Worm (Caenorhabditis elegans) whole organism, L3 larva: ENCODE results near the gene F08D12.4.

Experiments
- R02D3.7 ChIP-seq: fragments of 150-350 bp; optimal IDR thresholded peaks from 2 replicates; lab custom pipeline; 2014; ENCODE audit warnings: missing biosample characterization, missing genetic modification characterization
- aly-2 ChIP-seq: fragments of 150-350 bp; optimal IDR thresholded peaks from 2 replicates; lab custom pipeline; 2014; ENCODE audit warnings: missing biosample characterization, missing genetic modification characterization
- ama-1 ChIP-seq: fragments of 150-350 bp; optimal IDR thresholded peaks from 2 replicates; lab custom pipeline; 2018
- ceh-16 ChIP-seq: sonication (generic microtip); optimal IDR thresholded peaks from 2 replicates; lab custom pipeline; 2017; ENCODE audit warnings: missing biosample characterization, missing genetic modification characterization
- ceh-28 ChIP-seq: fragments of 150-350 bp; optimal IDR thresholded peaks from 2 replicates; lab custom pipeline; 2014; ENCODE audit warnings: missing biosample characterization, missing genetic modification reagents, missing genetic modification characterization
- ceh-82 ChIP-seq: fragments of 150-350 bp; optimal IDR thresholded peaks from 2 replicates; lab custom pipeline; 2014; ENCODE audit warnings: missing biosample characterization, missing genetic modification characterization
- ceh-9 ChIP-seq: sonication (generic microtip); optimal IDR thresholded peaks from 2 replicates; lab custom pipeline; 2018; ENCODE audit warnings: missing biosample characterization, missing genetic modification characterization
- daf-12 ChIP-seq: fragments of 150-350 bp; optimal IDR thresholded peaks from 2 replicates; lab custom pipeline; 2014; ENCODE audit warnings: missing biosample characterization, missing genetic modification reagents, missing genetic modification characterization
- elt-2 ChIP-seq: sonication (generic microtip); optimal IDR thresholded peaks from 2 replicates; lab custom pipeline; 2016; ENCODE audit warnings: missing genetic modification reagents, mild to moderate bottlenecking, missing genetic modification characterization, missing compliant biosample characterization
- elt-3 ChIP-seq, 3 experiments: fragments of 150-350 bp in 1 of 3; sonication (generic microtip) in 2 of 3; optimal IDR thresholded peaks; 2 replicates in 2 of 3; 4 replicates in 1 of 3; lab custom pipeline; 2014 to 2017; ENCODE audit warnings: missing biosample characterization in 3 of 3, missing genetic modification characterization in 3 of 3
- eor-1 ChIP-seq, 2 experiments: fragments of 150-350 bp; optimal IDR thresholded peaks; 2 replicates each; lab custom pipeline; 2014 to 2018; ENCODE audit warnings: missing biosample characterization in 2 of 2, missing genetic modification characterization in 2 of 2
- fkh-10 ChIP-seq: sonication (generic microtip); optimal IDR thresholded peaks from 2 replicates; lab custom pipeline; 2017; ENCODE audit warnings: missing biosample characterization, missing genetic modification reagents, missing genetic modification characterization
- fkh-2 ChIP-seq: fragments of 150-350 bp; optimal IDR thresholded peaks from 2 replicates; lab custom pipeline; 2014; ENCODE audit warnings: missing biosample characterization, missing genetic modification reagents, missing genetic modification characterization
- fos-1 ChIP-seq: fragments of 150-350 bp; optimal IDR thresholded peaks from 2 replicates; lab custom pipeline; 2014; ENCODE audit warnings: missing biosample characterization, missing genetic modification characterization
- hmg-11 ChIP-seq: sonication (generic microtip); optimal IDR thresholded peaks from 2 replicates; lab custom pipeline; 2016; ENCODE audit warnings: missing genetic modification characterization, missing compliant biosample characterization
- jun-1 ChIP-seq: fragments of 150-350 bp; optimal IDR thresholded peaks from 2 replicates; lab custom pipeline; 2014; ENCODE audit warnings: missing biosample characterization, missing genetic modification reagents, missing genetic modification characterization
- lin-15B ChIP-seq: fragments of 150-350 bp; optimal IDR thresholded peaks from 2 replicates; lab custom pipeline; 2014; ENCODE audit warnings: missing biosample characterization, missing genetic modification characterization
- lsy-12 ChIP-seq: sonication (generic microtip); optimal IDR thresholded peaks from 2 replicates; lab custom pipeline; 2016; ENCODE audit warnings: mild to moderate bottlenecking, missing genetic modification characterization, missing compliant biosample characterization
- mdl-1 ChIP-seq: fragments of 150-350 bp; optimal IDR thresholded peaks from 2 replicates; lab custom pipeline; 2014; ENCODE audit warnings: missing biosample characterization, missing genetic modification characterization
- mml-1 ChIP-seq: fragments of 150-350 bp; sonication (generic microtip); optimal IDR thresholded peaks from 3 replicates; lab custom pipeline; 2014; ENCODE audit warnings: missing biosample characterization, missing genetic modification characterization
- nfya-1 ChIP-seq: sonication (generic microtip); optimal IDR thresholded peaks from 2 replicates; lab custom pipeline; 2017; ENCODE audit warnings: missing genetic modification characterization, mild to moderate bottlenecking, missing compliant biosample characterization, antibody characterized with exemption, moderate library complexity; ENCODE audit not compliant: insufficient read depth
- nhr-11 ChIP-seq: fragments of 150-350 bp; optimal IDR thresholded peaks from 2 replicates; lab custom pipeline; 2014; ENCODE audit warnings: missing biosample characterization, missing genetic modification characterization
- nhr-23 ChIP-seq: fragments of 150-350 bp; optimal IDR thresholded peaks from 2 replicates; lab custom pipeline; 2014; ENCODE audit warnings: missing biosample characterization, missing genetic modification reagents, missing genetic modification characterization
- nhr-43 ChIP-seq: sonication (generic microtip); optimal IDR thresholded peaks from 2 replicates; lab custom pipeline; 2016; ENCODE audit warnings: mild to moderate bottlenecking, missing genetic modification characterization, missing compliant biosample characterization; ENCODE audit not compliant: poor library complexity, severe bottlenecking
- nhr-67 ChIP-seq: fragments of 150-350 bp; optimal IDR thresholded peaks from 2 replicates; lab custom pipeline; 2014; ENCODE audit warnings: missing biosample characterization, missing genetic modification characterization
- nhr-77 ChIP-seq: fragments of 150-350 bp; optimal IDR thresholded peaks from 2 replicates; lab custom pipeline; 2014; ENCODE audit warnings: missing biosample characterization, missing genetic modification characterization
- pha-4 ChIP-seq: fragments of 150-350 bp; optimal IDR thresholded peaks from 2 replicates; lab custom pipeline; 2014; ENCODE audit warnings: missing biosample characterization, missing genetic modification reagents, missing genetic modification characterization
- pqm-1 ChIP-seq: fragments of 150-350 bp; optimal IDR thresholded peaks from 2 replicates; lab custom pipeline; 2017; ENCODE audit warnings: missing biosample characterization, missing genetic modification characterization, inconsistent platforms
- sea-2 ChIP-seq: fragments of 150-350 bp; sonication (generic microtip); optimal IDR thresholded peaks from 4 replicates; lab custom pipeline; 2014; ENCODE audit warnings: missing biosample characterization, missing genetic modification reagents, missing genetic modification characterization
- skn-1 ChIP-seq: fragments of 150-350 bp; optimal IDR thresholded peaks from 2 replicates; lab custom pipeline; 2014; ENCODE audit warnings: missing biosample characterization, missing genetic modification characterization
- tbx-2 ChIP-seq: sonication (generic microtip); optimal IDR thresholded peaks from 2 replicates; lab custom pipeline; 2016; ENCODE audit warnings: mild to moderate bottlenecking, missing genetic modification characterization, missing compliant biosample characterization
- unc-39 ChIP-seq: sonication (generic microtip); optimal IDR thresholded peaks from 4 replicates; lab custom pipeline; 2017; ENCODE audit warnings: missing biosample characterization, missing genetic modification characterization
- unc-62 ChIP-seq: fragments of 150-350 bp; sonication (generic microtip); optimal IDR thresholded peaks from 4 replicates; lab custom pipeline; 2014; ENCODE audit warnings: missing biosample characterization, missing genetic modification reagents, missing genetic modification characterization
- ztf-4 ChIP-seq: fragments of 150-350 bp; optimal IDR thresholded peaks from 2 replicates; lab custom pipeline; 2014; ENCODE audit warnings: missing biosample characterization, missing genetic modification characterization

Gene F08D12.4

ce11 chrII:2815017-2815416 lies 37.1 kb downstream of the F08D12.4 start:
- TF ChIP-seq R02D3.7 = no peak
- TF ChIP-seq elt-3 (tag; optimal IDR thresholded peaks at IDR 0.05; lab: Kevin White, UChicago) = no peak
- no peak for TF ChIP-seq ama-1
- TF ChIP-seq mml-1 (tag; lab: Kevin White, UChicago) = no peak
- no peak for TF ChIP-seq unc-39 (tag; lab: Kevin White, UChicago)
- TF ChIP-seq nhr-23 (tag; lab: Kevin White, UChicago) = no peak
- no peak for TF ChIP-seq ceh-82 (tag; lab: Kevin White, UChicago)
- no peak for TF ChIP-seq ceh-16 (tag; lab: Kevin White, UChicago)
- no peak for TF ChIP-seq pha-4 (tag; lab: Kevin White, UChicago)
- no peak for TF ChIP-seq daf-12
- no peak for TF ChIP-seq jun-1

DNA sequence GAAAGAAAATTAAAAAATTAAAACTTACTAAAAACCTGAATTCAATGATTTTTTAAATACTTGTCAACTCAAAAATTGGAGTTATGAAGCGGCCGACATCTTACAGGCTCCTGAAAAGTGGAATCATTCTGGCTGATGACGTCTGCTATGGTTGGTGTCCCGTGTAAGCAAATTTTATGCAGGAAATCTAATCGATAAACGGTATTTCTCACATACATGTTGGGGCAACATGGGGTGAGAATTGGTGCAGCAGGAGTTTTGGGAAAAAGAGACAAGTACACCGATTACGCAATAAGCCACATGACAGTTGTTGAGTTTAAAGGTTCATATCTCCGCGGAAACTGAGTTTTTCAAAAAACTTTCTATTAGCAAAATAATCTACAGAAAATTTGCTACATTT lies 37.5 kb downstream of the F08D12.4 start, which contains the start of gene K12H6.2:
Gene K12H6.2, minus strand, starts transcription at position 101 of the 400 bp plus-strand sequence.
- TF ChIP-seq pqm-1 (no peak), nhr-11 (tag; lab: Kevin White, UChicago) (no peak), ceh-82 (tag; lab: Kevin White, UChicago) (no peak), R02D3.7 (no peak), sea-2 (GFP tag; lab: Kevin White, UChicago) (no peak), nhr-43 (tag; lab: Kevin White, UChicago) (no peak), eor-1 (tag; optimal IDR thresholded peaks at IDR 0.05; lab: Kevin White, UChicago) (no peak), daf-12 (no peak), skn-1 (tag; lab: Kevin White, UChicago) (no peak), mdl-1 (no peak)

- TF ChIP-seq unc-62 (GFP tag; lab: Kevin White, UChicago) (no peak), nhr-67 (tag; lab: Kevin White, UChicago) (no peak), ceh-28 (tag; lab: Kevin White, UChicago) (no peak), tbx-2 (tag; lab: Kevin White, UChicago) (no peak), eor-1 (tag; optimal IDR thresholded peaks at IDR 0.05; lab: Kevin White, UChicago) (no peak), lin-15B (tag; lab: Kevin White, UChicago) (no peak), mdl-1 (no peak), nfya-1 (tag; lab: Kevin White, UChicago) (no peak), skn-1 (tag; lab: Kevin White, UChicago) (no peak), aly-2 (tag; lab: Kevin White, UChicago) (no peak), fos-1 (tag; lab: Kevin White, UChicago) (no peak)
Observed at ce11 chrII:2816676-2817075, 38.7 kb downstream of the F08D12.4 start, which contains the start of gene set-13. Gene set-13, plus strand, starts transcription at chrII:2816976.

- TF ChIP-seq fos-1 (tag; lab: Kevin White, UChicago) (no peak), fkh-10 (GFP tag; lab: Kevin White, UChicago) (no peak)
Observed at ce11 chrII:2822435-2822920, 44.5 kb downstream of the F08D12.4 start, which contains the start of the genes fut-4 and K12H6.10. Gene fut-4, minus strand, starts transcription at chrII:2822535. Gene K12H6.10, plus strand, starts transcription at chrII:2822870.

DNA sequence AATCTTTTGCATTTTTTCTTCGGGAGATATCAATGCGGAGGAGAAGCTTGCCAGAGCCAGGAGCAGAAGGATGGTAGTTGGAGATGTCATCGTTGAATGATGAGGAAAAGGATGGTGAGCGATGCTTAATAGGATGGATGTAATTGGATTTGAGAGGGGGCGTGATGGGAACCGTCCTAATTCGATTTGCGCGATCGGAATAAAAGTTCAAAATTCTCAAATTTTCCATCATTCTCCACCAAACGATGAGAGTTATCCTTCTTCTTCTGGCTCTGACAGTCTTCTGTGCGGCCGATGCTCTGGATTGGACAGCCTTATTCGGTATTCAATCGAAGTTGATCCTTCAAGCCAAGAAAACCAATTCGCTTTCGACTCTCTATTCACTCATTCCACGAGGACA lies 46.2 kb downstream of the F08D12.4 start, which contains the start of the genes K12H6.4 and K12H6.9:
Gene K12H6.4, minus strand, starts transcription at position 101 of the 400 bp plus-strand sequence.
Gene K12H6.9, plus strand, starts transcription at position 236 of the 400 bp plus-strand sequence.
- TF ChIP-seq ceh-82 (tag; lab: Kevin White, UChicago) (no peak), ztf-4 (tag; lab: Kevin White, UChicago) (no peak), ama-1 (no peak), ceh-9 (tag; lab: Kevin White, UChicago) (no peak), skn-1 (tag; lab: Kevin White, UChicago) (no peak), lsy-12 (no peak), mml-1 (tag; lab: Kevin White, UChicago) (no peak), nhr-77 (tag; lab: Kevin White, UChicago) (no peak), elt-2 (tag; lab: Kevin White, UChicago) (no peak), ceh-16 (tag; lab: Kevin White, UChicago) (no peak), fkh-2 (tag; lab: Kevin White, UChicago) (no peak), nhr-23 (tag; lab: Kevin White, UChicago) (no peak), unc-62 (GFP tag; lab: Kevin White, UChicago) (no peak), nhr-67 (tag; lab: Kevin White, UChicago) (no peak), hmg-11 (no peak)
